Worm (Caenorhabditis elegans) whole organism, young adult: ENCODE measurements around the gene C18H9.5.

Source experiments
- F49E8.2 ChIP-seq: sonication (generic microtip); optimal IDR thresholded peaks from 3 replicates; lab custom pipeline; 2017; ENCODE audit warnings: missing genetic modification characterization, mild to moderate bottlenecking, missing compliant biosample characterization, antibody characterized with exemption, moderate library complexity; ENCODE audit not compliant: insufficient read depth
- akir-1 ChIP-seq: fragments of 200-800 bp; sonication (Bioruptor generic); optimal IDR thresholded peaks from 2 replicates; lab custom pipeline; 2018; ENCODE audit warnings: mild to moderate bottlenecking, missing genetic modification characterization, moderate library complexity, missing compliant biosample characterization
- athp-1 ChIP-seq: sonication (generic microtip); optimal IDR thresholded peaks from 2 replicates; lab custom pipeline; 2017; ENCODE audit warnings: mild to moderate bottlenecking, missing genetic modification characterization, missing compliant biosample characterization
- bed-1 ChIP-seq: fragments of 200-800 bp; sonication (Bioruptor generic); IDR thresholded peaks from 2 replicates; pipeline ENCODE4 v1.3.6; 2022; ENCODE audit warnings: missing genetic modification reagents, missing genetic modification characterization, missing compliant biosample characterization
- dox-1 ChIP-seq: fragments of 200-800 bp; sonication (Bioruptor generic); IDR thresholded peaks from 2 replicates; pipeline ENCODE4 v1.3.6; 2022; ENCODE audit warnings: missing genetic modification reagents, missing genetic modification characterization, missing compliant biosample characterization
- lin-26 ChIP-seq: fragments of 200-800 bp; sonication (Bioruptor generic); IDR thresholded peaks from 2 replicates; pipeline ENCODE4 v1.3.6; 2022; ENCODE audit warnings: missing genetic modification reagents, missing genetic modification characterization, missing compliant biosample characterization
- nhr-80 ChIP-seq: sonication (generic microtip); optimal IDR thresholded peaks from 2 replicates; lab custom pipeline; 2016; ENCODE audit warnings: missing genetic modification characterization, missing compliant biosample characterization
- ztf-18 ChIP-seq: sonication (generic microtip); optimal IDR thresholded peaks from 2 replicates; lab custom pipeline; 2016; ENCODE audit warnings: missing genotype, mild to moderate bottlenecking, missing genetic modification characterization, missing compliant biosample characterization

DNA sequence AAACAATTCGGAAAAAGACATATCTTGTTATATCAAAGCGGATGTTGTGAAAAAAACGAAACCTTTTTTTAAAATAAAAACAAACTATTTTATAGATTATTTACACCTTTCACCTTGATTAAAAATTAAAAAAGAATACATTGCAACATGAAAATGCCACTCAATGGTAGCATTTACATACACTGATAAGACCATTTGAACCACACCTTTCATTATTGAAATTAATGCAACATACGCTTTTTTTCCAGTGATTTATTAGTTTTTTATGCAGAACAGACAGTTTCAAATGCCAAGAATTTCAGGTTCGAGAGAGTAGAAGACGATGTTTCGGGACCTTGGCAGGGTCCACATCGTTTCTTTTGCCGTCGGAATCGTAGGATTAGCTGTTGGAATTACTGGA, 28.8 kb downstream of the C18H9.5 start, which contains the start of gene T19D12.1:
- TF ChIP-seq akir-1 (GFP tag; lab: Kevin White, UChicago) (no peak), lin-26 (GFP tag; lab: Robert Waterston, UW) (no peak), athp-1 (tag; lab: Kevin White, UChicago) (no peak), dox-1 (no peak), F49E8.2 (tag; lab: Kevin White, UChicago) (no peak), nhr-80 (tag; lab: Kevin White, UChicago) (no peak), bed-1 (GFP tag; lab: Robert Waterston, UW) (no peak), ztf-18 (tag; lab: Kevin White, UChicago) (no peak)
